Worm (Caenorhabditis elegans): ENCODE measurements around the gene T10D4.1.

ce11 chrII:3185848-3186247 lies 35.9 kb downstream of the T10D4.1 start:
- TF ChIP-seq ceh-62 (tag; optimal IDR thresholded peaks at IDR 0.05) (no peak), lsy-2 (tag; optimal IDR thresholded peaks at IDR 0.05) (no peak), vab-7 (GFP tag; IDR thresholded peaks at IDR 0.05) (no peak), F44E2.7 (GFP tag; IDR thresholded peaks at IDR 0.05) (no peak), mep-1 (tag; optimal IDR thresholded peaks at IDR 0.05) (no peak), nhr-77 (tag; optimal IDR thresholded peaks at IDR 0.05) (no peak), ceh-82 (tag; optimal IDR thresholded peaks at IDR 0.05) (no peak), jun-1 (tag; optimal IDR thresholded peaks at IDR 0.05) (no peak), hif-1 (tag; optimal IDR thresholded peaks at IDR 0.05) (no peak), lin-15B (tag; optimal IDR thresholded peaks at IDR 0.05) (no peak), nhr-48 (tag; optimal IDR thresholded peaks at IDR 0.05) (no peak), ama-1 (optimal IDR thresholded peaks at IDR 0.05) (no peak)
